Fruit fly (Drosophila melanogaster): ENCODE data around the gene CG14313.

CG14313 gene

DNA sequence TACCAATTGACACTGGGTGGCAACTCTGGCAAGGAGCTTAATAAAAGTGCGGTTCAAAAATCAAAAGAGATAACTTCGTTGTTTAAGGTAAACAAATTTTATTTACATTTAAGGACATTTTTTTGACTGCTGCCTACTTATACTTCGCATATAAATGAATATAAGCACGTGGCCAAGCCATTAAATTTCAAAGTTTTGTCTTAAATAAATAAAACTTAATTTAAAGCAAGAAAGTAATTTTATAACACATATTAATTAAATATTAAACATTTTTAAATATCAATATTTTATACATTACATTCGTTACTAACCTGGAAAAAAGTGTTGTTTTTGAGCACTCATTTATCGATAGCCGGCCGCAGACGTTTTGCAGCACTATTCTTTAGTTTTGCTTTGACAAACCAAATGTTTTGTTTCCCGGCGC, 3.1 kb downstream of the CG14313 start, which contains the start of the genes CG12321 and MED17:
Gene CG12321 (minus strand): TSS at position 6 of the 424 bp plus-strand sequence.
Gene MED17 (plus strand): TSS at position 371 of the 424 bp plus-strand sequence.
- TF ChIP-seq ss (GFP tag; optimal IDR thresholded peaks at IDR 0.05), result no peak
- peak; percentile 77 for TF ChIP-seq CG6163 (GFP tag; IDR thresholded peaks at IDR 0.05)
- peak; percentile 80 for TF ChIP-seq cyc (GFP tag; optimal IDR thresholded peaks at IDR 0.05)
- peak; percentile 88 for TF ChIP-seq achi (GFP tag; optimal IDR thresholded peaks at IDR 0.05)
- TF ChIP-seq CG11294 (GFP tag; IDR thresholded peaks at IDR 0.05), result peak; percentile 72; the same call in 1 of the 2 replicates
- peak; percentile 65 for TF ChIP-seq Ets21C (GFP tag; optimal IDR thresholded peaks at IDR 0.05)
- TF ChIP-seq CG6808 (GFP tag; optimal IDR thresholded peaks at IDR 0.05), result no peak
- peak; percentile 87 for TF ChIP-seq CG34406 (GFP tag; optimal IDR thresholded peaks at IDR 0.05)
- TF ChIP-seq CG15336 (GFP tag; IDR thresholded peaks at IDR 0.05), result peak; percentile 82
- TF ChIP-seq CG10631 (GFP tag; optimal IDR thresholded peaks at IDR 0.05), result peak; percentile 90
- peak; percentile 80 for TF ChIP-seq pdm3 (GFP tag; optimal IDR thresholded peaks at IDR 0.05)
- TF ChIP-seq eg (GFP tag; IDR thresholded peaks at IDR 0.05), result peak; percentile 85
- TF ChIP-seq topi (GFP tag; optimal IDR thresholded peaks at IDR 0.05), result peak; percentile 77
- peak; percentile 92 for TF ChIP-seq CG32006 (GFP tag; optimal IDR thresholded peaks at IDR 0.05)
- no peak for TF ChIP-seq fkh (GFP tag; optimal IDR thresholded peaks at IDR 0.05)
- TF ChIP-seq CG6854 (GFP tag; optimal IDR thresholded peaks at IDR 0.05), result peak; percentile 37
- peak; percentile 6 for TF ChIP-seq CG9139 (GFP tag; optimal IDR thresholded peaks at IDR 0.05)
- TF ChIP-seq CG8119 (GFP tag; IDR thresholded peaks at IDR 0.05), result peak; percentile 72; the same call in 2 of the 3 replicates
- peak; percentile 81 for TF ChIP-seq Sox14 (GFP tag; optimal IDR thresholded peaks at IDR 0.05)
- peak; percentile 72 for TF ChIP-seq fd59A (GFP tag; optimal IDR thresholded peaks at IDR 0.05)
- TF ChIP-seq CG4318 (GFP tag; optimal IDR thresholded peaks at IDR 0.05), result peak; percentile 88
- no peak for TF ChIP-seq Eip93F (GFP tag; optimal IDR thresholded peaks at IDR 0.05)
- TF ChIP-seq CG10669 (GFP tag; optimal IDR thresholded peaks at IDR 0.05), result peak; percentile 78
- TF ChIP-seq CG3919 (GFP tag; optimal IDR thresholded peaks at IDR 0.05), result peak; percentile 88
- peak; percentile 57 for TF ChIP-seq dac (GFP tag; optimal IDR thresholded peaks at IDR 0.05)
- peak; percentile 78 for TF ChIP-seq Hr39 (GFP tag; optimal IDR thresholded peaks at IDR 0.05)
- peak; percentile 80 for TF ChIP-seq Ets96B (tag; optimal IDR thresholded peaks at IDR 0.05)
- TF ChIP-seq Lpt (GFP tag; optimal IDR thresholded peaks at IDR 0.05), result peak; percentile 79
- TF ChIP-seq Met (GFP tag; optimal IDR thresholded peaks at IDR 0.05), result peak; percentile 82
- TF ChIP-seq Eip78C (GFP tag), result peak; percentile 91
- TF ChIP-seq Hr38 (GFP tag; optimal IDR thresholded peaks at IDR 0.05), result no peak
- peak; percentile 82 for TF ChIP-seq CG11902 (GFP tag; optimal IDR thresholded peaks at IDR 0.05)
- peak; percentile 59 for TF ChIP-seq dsx (GFP tag; optimal IDR thresholded peaks at IDR 0.05; ENCODE audit: poor library complexity, severe bottlenecking)
- peak; percentile 92 for TF ChIP-seq OdsH (GFP tag; optimal IDR thresholded peaks at IDR 0.05)
- peak; percentile 80 for TF ChIP-seq esn (GFP tag; optimal IDR thresholded peaks at IDR 0.05)
- TF ChIP-seq CG6276 (GFP tag; optimal IDR thresholded peaks at IDR 0.05), result no peak
- peak; percentile 76 for TF ChIP-seq net (GFP tag; optimal IDR thresholded peaks at IDR 0.05)
- TF ChIP-seq CG6792 (GFP tag; optimal IDR thresholded peaks at IDR 0.05), result peak; percentile 64
- peak; percentile 43 to 89 for TF ChIP-seq salr (GFP tag; optimal IDR thresholded peaks at IDR 0.05)
- TF ChIP-seq lz (GFP tag; optimal IDR thresholded peaks at IDR 0.05), result peak; percentile 72
- TF ChIP-seq CG3032 (tag; optimal IDR thresholded peaks at IDR 0.05), result peak; percentile 84
- TF ChIP-seq Blimp-1 (GFP tag; optimal IDR thresholded peaks at IDR 0.05), result peak; percentile 77
- peak; percentile 79 for TF ChIP-seq Gug (GFP tag; IDR thresholded peaks at IDR 0.05)
- TF ChIP-seq fd85E (GFP tag; optimal IDR thresholded peaks at IDR 0.05), result peak; percentile 54
- no peak for TF ChIP-seq svp (GFP tag)
- no peak for TF ChIP-seq vri (GFP tag; optimal IDR thresholded peaks at IDR 0.05)
- TF ChIP-seq CG16779 (tag; optimal IDR thresholded peaks at IDR 0.05), result no peak
- peak; percentile 86 for TF ChIP-seq Sox15 (GFP tag; optimal IDR thresholded peaks at IDR 0.05)
- TF ChIP-seq CG7368 (GFP tag; optimal IDR thresholded peaks at IDR 0.05), result peak; percentile 80
- TF ChIP-seq Smox (GFP tag; optimal IDR thresholded peaks at IDR 0.05), result no peak
- TF ChIP-seq Hr4 (GFP tag; optimal IDR thresholded peaks at IDR 0.05), result peak; percentile 79
- TF ChIP-seq CG8632 (GFP tag; optimal IDR thresholded peaks at IDR 0.05), result peak; percentile 82

Data from whole organism, prepupa.